Fruit fly (Drosophila melanogaster) whole organism, embryonic: Measurements from ENCODE around the gene CdGAPr.

Experiments
- CG10543 ChIP-seq: fragments of 200-800 bp; sonication (Bioruptor generic); optimal IDR thresholded peaks from 3 replicates; lab custom pipeline; 2017; ENCODE audit warnings: missing biosample characterization, mild to moderate bottlenecking, missing genetic modification characterization, moderate library complexity
- CG14710 ChIP-seq: fragments of 200-800 bp; sonication (Bioruptor generic); optimal IDR thresholded peaks from 3 replicates; lab custom pipeline; 2019; ENCODE audit warnings: missing biosample characterization, mild to moderate bottlenecking, missing genetic modification characterization, moderate library complexity
- CG15011 ChIP-seq: fragments of 200-800 bp; sonication (Bioruptor generic); optimal IDR thresholded peaks from 3 replicates; lab custom pipeline; 2018; ENCODE audit warnings: missing biosample characterization, mild to moderate bottlenecking, missing genetic modification characterization
- CG15696 ChIP-seq: fragments of 200-800 bp; sonication (Bioruptor generic); optimal IDR thresholded peaks from 2 replicates; lab custom pipeline; 2019; ENCODE audit warnings: missing biosample characterization, mild to moderate bottlenecking, missing genetic modification characterization, moderate library complexity
- CG16813 ChIP-seq: fragments of 200-800 bp; sonication (Bioruptor generic); IDR thresholded peaks from 3 replicates; pipeline ENCODE4 v1.3.6; 2022; ENCODE audit warnings: missing biosample characterization, missing genetic modification characterization; ENCODE audit not compliant: partially characterized antibody
- CG16863 ChIP-seq: fragments of 200-800 bp; sonication (Bioruptor generic); optimal IDR thresholded peaks from 3 replicates; lab custom pipeline; 2016; ENCODE audit warnings: missing biosample characterization, missing genetic modification characterization
- CG17328 ChIP-seq: fragments of 200-800 bp; sonication (Bioruptor generic); IDR thresholded peaks from 2 replicates; pipeline ENCODE4 v1.3.6; 2022; ENCODE audit warnings: missing biosample characterization, missing genetic modification characterization
- CG2202 ChIP-seq: fragments of 200-800 bp; sonication (Bioruptor generic); optimal IDR thresholded peaks from 2 replicates; lab custom pipeline; 2018; ENCODE audit warnings: missing biosample characterization, mild to moderate bottlenecking, missing genetic modification characterization
- CG4617 ChIP-seq: fragments of 200-800 bp; sonication (Bioruptor generic); optimal IDR thresholded peaks from 3 replicates; lab custom pipeline; 2016; ENCODE audit warnings: missing biosample characterization, missing genetic modification characterization, borderline replicate concordance
- CG5180 ChIP-seq: fragments of 200-800 bp; sonication (Bioruptor generic); optimal IDR thresholded peaks from 3 replicates; lab custom pipeline; 2017; ENCODE audit warnings: missing biosample characterization, missing genetic modification characterization, mild to moderate bottlenecking, moderate library complexity, missing genetic modification reagents
- CG5953 ChIP-seq: fragments of 200-800 bp; sonication (Bioruptor generic); IDR thresholded peaks from 2 replicates; pipeline ENCODE4 v1.3.6; 2022; ENCODE audit warnings: missing biosample characterization, missing genetic modification characterization
- CG6791 ChIP-seq: fragments of 200-800 bp; sonication (Bioruptor generic); IDR thresholded peaks from 3 replicates; pipeline ENCODE4 v1.3.6; 2022; ENCODE audit warnings: missing biosample characterization, missing genetic modification characterization; ENCODE audit not compliant: partially characterized antibody
- CG7372 ChIP-seq: fragments of 200-800 bp; sonication (Bioruptor generic); IDR thresholded peaks from 2 replicates; pipeline ENCODE4 v1.3.6; 2022; ENCODE audit warnings: missing biosample characterization, missing genetic modification characterization
- CG8359 ChIP-seq: fragments of 200-800 bp; sonication (Bioruptor generic); optimal IDR thresholded peaks from 2 replicates; lab custom pipeline; 2017; ENCODE audit warnings: missing biosample characterization, mild to moderate bottlenecking, missing genetic modification characterization, borderline replicate concordance
- CG9876 ChIP-seq: fragments of 200-800 bp; sonication (Bioruptor generic); optimal IDR thresholded peaks from 2 replicates; lab custom pipeline; 2016; ENCODE audit warnings: missing biosample characterization, missing genetic modification characterization
- Camta ChIP-seq: fragments of 200-800 bp; sonication (Bioruptor generic); optimal IDR thresholded peaks from 2 replicates; lab custom pipeline; 2016; ENCODE audit warnings: missing biosample characterization, missing genetic modification characterization
- Dp ChIP-seq: fragments of 200-800 bp; sonication (Bioruptor generic); optimal IDR thresholded peaks from 2 replicates; lab custom pipeline; 2018; ENCODE audit warnings: missing biosample characterization, mild to moderate bottlenecking, missing genetic modification characterization, moderate library complexity
- HLHmδ ChIP-seq: fragments of 200-800 bp; sonication (Bioruptor generic); optimal IDR thresholded peaks from 2 replicates; lab custom pipeline; 2018; ENCODE audit warnings: missing biosample characterization, mild to moderate bottlenecking, missing genetic modification characterization, moderate library complexity
- NFAT ChIP-seq: fragments of 200-800 bp; sonication (Bioruptor generic); IDR thresholded peaks from 2 replicates; pipeline ENCODE4 v1.3.6; 2022; ENCODE audit warnings: missing biosample characterization, missing genetic modification characterization
- Neu2 ChIP-seq: fragments of 200-800 bp; sonication (Bioruptor generic); optimal IDR thresholded peaks from 3 replicates; lab custom pipeline; 2016; ENCODE audit warnings: missing biosample characterization, missing genetic modification characterization, borderline replicate concordance
- Opbp ChIP-seq: fragments of 200-800 bp; sonication (Bioruptor generic); IDR thresholded peaks from 3 replicates; pipeline ENCODE4 v1.3.6; 2022; ENCODE audit warnings: missing biosample characterization, missing genetic modification characterization; ENCODE audit not compliant: partially characterized antibody
- Rfx ChIP-seq: fragments of 200-800 bp; sonication (Bioruptor generic); IDR thresholded peaks from 2 replicates; pipeline ENCODE4 v1.3.6; 2022; ENCODE audit warnings: missing biosample characterization, missing genetic modification characterization
- amos ChIP-seq: fragments of 200-800 bp; sonication (Bioruptor generic); IDR thresholded peaks from 2 replicates; pipeline ENCODE4 v1.3.6; 2022; ENCODE audit warnings: missing biosample characterization, missing genetic modification characterization; ENCODE audit not compliant: partially characterized antibody
- bbx ChIP-seq: fragments of 200-800 bp; sonication (Bioruptor generic); IDR thresholded peaks from 2 replicates; pipeline ENCODE4 v1.3.6; 2022; ENCODE audit warnings: missing biosample characterization, missing genetic modification characterization; ENCODE audit not compliant: partially characterized antibody
- bigmax ChIP-seq: fragments of 200-800 bp; sonication (Bioruptor generic); optimal IDR thresholded peaks from 2 replicates; lab custom pipeline; 2018; ENCODE audit warnings: missing biosample characterization, mild to moderate bottlenecking, missing genetic modification characterization
- crp ChIP-seq, 2 experiments: fragments of 200-800 bp; sonication (Bioruptor generic); optimal IDR thresholded peaks; 2 replicates in 1 of 2; 3 replicates in 1 of 2; lab custom pipeline; 2017; ENCODE audit warnings: missing biosample characterization in 2 of 2, missing genetic modification characterization in 2 of 2, mild to moderate bottlenecking in 1 of 2, moderate library complexity in 1 of 2
- dati ChIP-seq: fragments of 200-800 bp; sonication (Bioruptor generic); IDR thresholded peaks from 2 replicates; pipeline ENCODE4 v1.3.6; 2022; ENCODE audit warnings: missing biosample characterization, missing genetic modification characterization
- dpn ChIP-seq, 2 experiments: fragments of 200-800 bp; sonication (Bioruptor generic); optimal IDR thresholded peaks; 3 replicates each; lab custom pipeline; 2016; ENCODE audit warnings: missing biosample characterization in 2 of 2, missing genetic modification characterization in 2 of 2
- gro ChIP-seq: fragments of 200-800 bp; sonication (Bioruptor generic); optimal IDR thresholded peaks from 2 replicates; lab custom pipeline; 2016; ENCODE audit warnings: missing biosample characterization, missing genetic modification characterization
- gt ChIP-seq: fragments of 200-800 bp; sonication (Bioruptor generic); IDR thresholded peaks from 2 replicates; pipeline ENCODE4 v1.3.6; 2022; ENCODE audit warnings: missing biosample characterization, missing genetic modification characterization
- insv ChIP-seq, 2 experiments: fragments of 200-800 bp; sonication (Bioruptor generic); optimal IDR thresholded peaks; 3 replicates each; lab custom pipeline; 2016 to 2018; ENCODE audit warnings: missing biosample characterization in 2 of 2, missing genetic modification characterization in 2 of 2
- nau ChIP-seq: fragments of 200-800 bp; sonication (Bioruptor generic); optimal IDR thresholded peaks from 3 replicates; lab custom pipeline; 2017; ENCODE audit warnings: missing biosample characterization, mild to moderate bottlenecking, missing genetic modification characterization, missing genetic modification reagents
- prd ChIP-seq, 3 experiments: fragments of >200 bp in 2 of 3; fragments of 200-800 bp in 1 of 3; sonication (Bioruptor generic) in 1 of 3; optimal IDR thresholded peaks in 2 of 3; IDR thresholded peaks in 1 of 3; 2 replicates in 2 of 3; 3 replicates in 1 of 3; pipeline versions ENCODE4 v1.3.6 to Lab custom; 2017 to 2022; ENCODE audit warnings: missing biosample characterization in 1 of 3, missing genetic modification characterization in 1 of 3
- pros ChIP-seq: fragments of 200-800 bp; sonication (Bioruptor generic); optimal IDR thresholded peaks from 3 replicates; lab custom pipeline; 2019; ENCODE audit warnings: missing biosample characterization, mild to moderate bottlenecking, missing genetic modification characterization, moderate library complexity
- sens ChIP-seq: fragments of 200-800 bp; sonication (Bioruptor generic); peaks from one replicate; lab custom pipeline; 2016; ENCODE audit warnings: missing biosample characterization, missing genetic modification characterization
- slbo ChIP-seq: fragments of 200-800 bp; sonication (Bioruptor generic); IDR thresholded peaks from 2 replicates; pipeline ENCODE4 v1.3.6; 2022; ENCODE audit warnings: missing biosample characterization, missing genetic modification characterization
- tgo ChIP-seq: fragments of 200-800 bp; sonication (Bioruptor generic); IDR thresholded peaks from 3 replicates; pipeline ENCODE4 v1.3.6; 2022; ENCODE audit warnings: missing biosample characterization, missing genetic modification characterization
- ttk ChIP-seq: fragments of 200-800 bp; sonication (Bioruptor generic); IDR thresholded peaks from 2 replicates; pipeline ENCODE4 v2.1.2; 2022; ENCODE audit warnings: missing biosample characterization, missing genetic modification characterization
- vvl ChIP-seq: fragments of 200-800 bp; sonication (Bioruptor generic); IDR thresholded peaks from 2 replicates; pipeline ENCODE4 v1.3.6; 2022; ENCODE audit warnings: missing biosample characterization, missing genetic modification characterization
- wor ChIP-seq: fragments of 200-800 bp; sonication (Bioruptor generic); IDR thresholded peaks from 2 replicates; pipeline ENCODE4 v1.3.6; 2022; ENCODE audit warnings: missing biosample characterization, missing genetic modification characterization
- zen ChIP-seq: fragments of 200-800 bp; sonication (Bioruptor generic); optimal IDR thresholded peaks from 3 replicates; lab custom pipeline; 2018; ENCODE audit warnings: missing biosample characterization, mild to moderate bottlenecking, missing genetic modification characterization, moderate library complexity
- zfh1 ChIP-seq: fragments of 200-800 bp; sonication (Bioruptor generic); IDR thresholded peaks from 3 replicates; pipeline ENCODE4 v1.3.6; 2022; ENCODE audit warnings: missing biosample characterization, missing genetic modification characterization

Gene CdGAPr

DNA sequence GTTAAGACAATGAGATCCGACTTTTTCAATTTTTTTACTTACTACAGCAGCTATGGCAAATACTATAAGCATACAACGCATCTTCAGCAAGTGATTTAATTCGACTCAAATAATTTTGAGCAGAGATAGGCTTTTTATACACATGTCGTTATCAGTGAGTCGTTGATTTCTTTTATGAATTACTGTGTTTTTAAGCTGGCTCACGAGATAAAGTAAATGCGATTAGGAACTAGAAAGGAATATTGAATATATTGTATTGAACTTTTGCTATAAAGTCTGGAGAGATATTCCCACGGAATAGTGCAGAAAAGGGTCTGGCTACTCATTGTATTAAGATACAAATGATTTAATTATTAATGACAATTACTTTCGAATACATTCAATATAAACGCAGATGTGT is 22.8 kb upstream of the CdGAPr start, which contains the start of gene CG13962:
CG13962 (minus strand) TSS at position 101 of the 400 bp plus-strand sequence.
- no peak for TF ChIP-seq CG8359 (GFP tag; lab: Kevin White, UChicago)

DNA sequence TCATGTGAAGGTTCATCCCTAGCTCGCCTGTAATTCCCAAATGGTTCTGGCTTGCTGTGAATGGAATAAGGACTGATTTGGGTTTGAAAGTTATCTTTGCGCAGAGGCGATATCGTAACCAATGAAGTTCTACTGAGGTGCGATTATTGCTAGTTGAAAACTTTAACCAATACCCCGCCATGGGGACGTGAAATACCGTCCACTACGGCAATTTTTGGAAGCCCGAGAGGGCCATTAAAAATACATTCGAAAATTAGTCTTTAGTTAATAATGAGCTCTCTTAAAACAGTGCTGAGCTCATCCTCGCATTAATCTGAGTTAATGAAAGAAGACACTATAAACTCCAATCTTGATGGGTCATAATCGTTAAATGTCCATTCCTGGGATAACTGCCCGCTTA is 19.0 kb upstream of the CdGAPr start:
- TF ChIP-seq insv (GFP tag; optimal IDR thresholded peaks at IDR 0.05; lab: Kevin White, UChicago) (peak in 1 of 2 experiments; percentile 45), CG16813 (GFP tag; lab: Robert Waterston, UW) (peak; percentile 39; the same call in 1 of the 3 replicates), Camta (no peak), CG6791 (peak; percentile 58; the same call in 1 of the 3 replicates), CG5180 (GFP tag; lab: Kevin White, UChicago) (no peak), Rfx (GFP tag; lab: Robert Waterston, UW) (no peak), CG16863 (GFP tag; lab: Kevin White, UChicago) (no peak), wor (GFP tag; lab: Robert Waterston, UW) (no peak), slbo (no peak), tgo (no peak), CG7372 (GFP tag; lab: Robert Waterston, UW) (no peak), dati (GFP tag; lab: Robert Waterston, UW) (no peak), CG15696 (tag; lab: Kevin White, UChicago) (peak; percentile 11), CG14710 (no peak), crp (GFP tag; optimal IDR thresholded peaks at IDR 0.05; lab: Kevin White, UChicago) (no peak), nau (GFP tag; lab: Kevin White, UChicago) (no peak), gt (GFP tag; lab: Robert Waterston, UW) (no peak), gro (GFP tag; lab: Kevin White, UChicago) (no peak), vvl (no peak), Opbp (GFP tag; lab: Robert Waterston, UW) (peak; percentile 30; the same call in 1 of the 3 replicates), CG9876 (GFP tag; lab: Kevin White, UChicago) (no peak), CG17328 (GFP tag; lab: Robert Waterston, UW) (peak; percentile 44; the same call in 1 of the 2 replicates), bbx (GFP tag; lab: Robert Waterston, UW) (peak; percentile 36; the same call in 1 of the 2 replicates), bigmax (no peak), CG4617 (GFP tag; lab: Kevin White, UChicago) (no peak), zen (peak; percentile 47), Neu2 (GFP tag; lab: Kevin White, UChicago) (peak; percentile 20), zfh1 (GFP tag; lab: Robert Waterston, UW) (peak; percentile 65; the same call in 2 of the 3 replicates), pros (GFP tag; lab: Kevin White, UChicago) (peak; percentile 79), sens (GFP tag; lab: Kevin White, UChicago) (peak; percentile 55), CG5953 (GFP tag; lab: Robert Waterston, UW) (no peak), prd (optimal IDR thresholded peaks at IDR 0.05; lab: Kevin White, UChicago) (no peak), prd (GFP tag; IDR thresholded peaks at IDR 0.05; lab: Robert Waterston, UW) (peak; percentile 24; the same call in 1 of the 3 replicates), HLHmδ (no peak), ttk (no peak), CG15011 (GFP tag; lab: Kevin White, UChicago) (no peak), amos (GFP tag; lab: Robert Waterston, UW) (peak; percentile 32; the same call in 1 of the 2 replicates), CG10543 (GFP tag; lab: Kevin White, UChicago) (no peak), dpn (GFP tag; optimal IDR thresholded peaks at IDR 0.05; lab: Kevin White, UChicago) (no peak), CG2202 (tag; lab: Kevin White, UChicago) (no peak), NFAT (GFP tag; lab: Robert Waterston, UW) (no peak), Dp (no peak)
